Worm (Caenorhabditis elegans): ENCODE measurements around the gene Y94H6A.2.

- no peak for TF ChIP-seq ztf-29 (GFP tag; IDR thresholded peaks at IDR 0.05)
- no peak for TF ChIP-seq ztf-23 (GFP tag; IDR thresholded peaks at IDR 0.05)
- TF ChIP-seq flt-1 (GFP tag; IDR thresholded peaks at IDR 0.05), result no peak
- no peak for TF ChIP-seq klf-2 (GFP tag; conservative IDR thresholded peaks at IDR 0.05)
Observed at ce11 chrIV:2771692-2772091, 41.6 kb downstream of the Y94H6A.2 start, which contains the start of gene Y54G2A.11.

Data from whole organism, midembryonic.